Worm (Caenorhabditis elegans) whole organism, late embryonic: ENCODE measurements around the gene cnx-1.

Experiments used
- C38D4.7 ChIP-seq: fragments of 200-800 bp; sonication (Bioruptor generic); optimal IDR thresholded peaks from 2 replicates; lab custom pipeline; 2018; ENCODE audit warnings: mild to moderate bottlenecking, missing genetic modification characterization, moderate library complexity, missing compliant biosample characterization
- K09A11.1 ChIP-seq: sonication (generic microtip); optimal IDR thresholded peaks from 2 replicates; lab custom pipeline; 2017; ENCODE audit warnings: antibody characterized with exemption, mild to moderate bottlenecking, missing genetic modification characterization, missing compliant biosample characterization; ENCODE audit not compliant: insufficient read depth
- Y22D7AL.16 ChIP-seq: sonication (generic microtip); optimal IDR thresholded peaks from 2 replicates; lab custom pipeline; 2016; ENCODE audit warnings: missing genetic modification characterization, missing compliant biosample characterization
- ama-1 ChIP-seq: fragments of 150-350 bp; optimal IDR thresholded peaks from 2 replicates; lab custom pipeline; 2014
- ceh-14 ChIP-seq: sonication (generic microtip); optimal IDR thresholded peaks from 2 replicates; lab custom pipeline; 2016; ENCODE audit warnings: missing genotype, missing genetic modification characterization, missing compliant biosample characterization
- ceh-18 ChIP-seq: sonication (generic microtip); optimal IDR thresholded peaks from 2 replicates; lab custom pipeline; 2016; ENCODE audit warnings: missing genetic modification characterization, missing compliant biosample characterization
- ceh-19 ChIP-seq: fragments of 200-800 bp; sonication (Bioruptor generic); optimal IDR thresholded peaks from 2 replicates; lab custom pipeline; 2018; ENCODE audit warnings: mild to moderate bottlenecking, missing genetic modification characterization, missing compliant biosample characterization
- ceh-30 ChIP-seq: fragments of 150-350 bp; optimal IDR thresholded peaks from 2 replicates; lab custom pipeline; 2014; ENCODE audit warnings: missing biosample characterization, missing genetic modification characterization
- ceh-31 ChIP-seq: sonication (generic microtip); optimal IDR thresholded peaks from 2 replicates; lab custom pipeline; 2016; ENCODE audit warnings: missing genetic modification characterization, missing compliant biosample characterization
- ceh-34 ChIP-seq: sonication (generic microtip); optimal IDR thresholded peaks from 2 replicates; lab custom pipeline; 2016; ENCODE audit warnings: mild to moderate bottlenecking, missing genetic modification characterization, missing compliant biosample characterization
- ceh-48 ChIP-seq: sonication (generic microtip); optimal IDR thresholded peaks from 2 replicates; lab custom pipeline; 2016; ENCODE audit warnings: missing genetic modification characterization, inconsistent platforms, missing compliant biosample characterization
- che-1 ChIP-seq: sonication (generic microtip); optimal IDR thresholded peaks from 2 replicates; lab custom pipeline; 2016; ENCODE audit warnings: mild to moderate bottlenecking, missing genetic modification characterization, missing compliant biosample characterization
- dve-1 ChIP-seq: sonication (generic microtip); optimal IDR thresholded peaks from 2 replicates; lab custom pipeline; 2017; ENCODE audit warnings: antibody characterized with exemption, mild to moderate bottlenecking, missing genetic modification characterization, missing compliant biosample characterization
- ets-4 ChIP-seq: sonication (generic microtip); optimal IDR thresholded peaks from 2 replicates; lab custom pipeline; 2016; ENCODE audit warnings: missing genetic modification characterization, missing compliant biosample characterization
- gmeb-2 ChIP-seq: sonication (generic microtip); optimal IDR thresholded peaks from 2 replicates; lab custom pipeline; 2016; ENCODE audit warnings: missing genetic modification characterization, inconsistent platforms, missing compliant biosample characterization
- hlh-13 ChIP-seq: fragments of 200-800 bp; sonication (Bioruptor generic); optimal IDR thresholded peaks from 2 replicates; lab custom pipeline; 2018; ENCODE audit warnings: mild to moderate bottlenecking, missing genetic modification characterization, missing compliant biosample characterization
- hlh-15 ChIP-seq: sonication (generic microtip); optimal IDR thresholded peaks from 2 replicates; lab custom pipeline; 2016; ENCODE audit warnings: missing genetic modification characterization, missing compliant biosample characterization
- hlh-30 ChIP-seq: sonication (generic microtip); optimal IDR thresholded peaks from 2 replicates; lab custom pipeline; 2017; ENCODE audit warnings: antibody characterized with exemption, missing genetic modification characterization, missing compliant biosample characterization; ENCODE audit not compliant: insufficient read depth
- hlh-6 ChIP-seq: sonication (generic microtip); optimal IDR thresholded peaks from 2 replicates; lab custom pipeline; 2016; ENCODE audit warnings: missing genotype, missing genetic modification characterization, missing compliant biosample characterization
- hlh-8 ChIP-seq: sonication (generic microtip); optimal IDR thresholded peaks from 2 replicates; lab custom pipeline; 2016; ENCODE audit warnings: missing genotype, missing genetic modification characterization, missing compliant biosample characterization
- lim-6 ChIP-seq: sonication (generic microtip); optimal IDR thresholded peaks from 2 replicates; lab custom pipeline; 2016; ENCODE audit warnings: missing genetic modification characterization, missing compliant biosample characterization
- lin-11 ChIP-seq: fragments of 200-800 bp; sonication (Bioruptor generic); optimal IDR thresholded peaks from 2 replicates; lab custom pipeline; 2018; ENCODE audit warnings: mild to moderate bottlenecking, missing genetic modification characterization, missing compliant biosample characterization
- madf-2 ChIP-seq: sonication (generic microtip); optimal IDR thresholded peaks from 2 replicates; lab custom pipeline; 2017; ENCODE audit warnings: missing genetic modification characterization, missing compliant biosample characterization
- mec-3 ChIP-seq: sonication (generic microtip); optimal IDR thresholded peaks from 2 replicates; lab custom pipeline; 2016; ENCODE audit warnings: borderline replicate concordance, missing genetic modification characterization, missing compliant biosample characterization
- nfya-1 ChIP-seq: sonication (generic microtip); optimal IDR thresholded peaks from 2 replicates; lab custom pipeline; 2017; ENCODE audit warnings: missing genetic modification characterization, mild to moderate bottlenecking, missing compliant biosample characterization, antibody characterized with exemption, moderate library complexity
- nhr-232 ChIP-seq: sonication (generic microtip); optimal IDR thresholded peaks from 2 replicates; lab custom pipeline; 2016; ENCODE audit warnings: missing genetic modification characterization, missing compliant biosample characterization
- npax-4 ChIP-seq: sonication (generic microtip); optimal IDR thresholded peaks from 2 replicates; lab custom pipeline; 2016; ENCODE audit warnings: missing genetic modification characterization, missing compliant biosample characterization
- odd-2 ChIP-seq: sonication (generic microtip); optimal IDR thresholded peaks from 2 replicates; lab custom pipeline; 2017; ENCODE audit warnings: antibody characterized with exemption, mild to moderate bottlenecking, missing genetic modification characterization, missing compliant biosample characterization
- pax-1 ChIP-seq: fragments of 150-350 bp; optimal IDR thresholded peaks from 2 replicates; lab custom pipeline; 2014; ENCODE audit warnings: missing biosample characterization, missing genetic modification characterization
- pha-2 ChIP-seq: sonication (generic microtip); optimal IDR thresholded peaks from 2 replicates; lab custom pipeline; 2017; ENCODE audit warnings: mild to moderate bottlenecking, missing genetic modification characterization, missing compliant biosample characterization
- pha-4 ChIP-seq: fragments of 150-350 bp; optimal IDR thresholded peaks from 2 replicates; lab custom pipeline; 2018; ENCODE audit warnings: missing biosample characterization, missing genetic modification reagents, missing genetic modification characterization
- pros-1 ChIP-seq: fragments of 150-350 bp; optimal IDR thresholded peaks from 2 replicates; lab custom pipeline; 2014; ENCODE audit warnings: missing biosample characterization, missing genetic modification reagents, missing genetic modification characterization
- ref-2 ChIP-seq: sonication (generic microtip); optimal IDR thresholded peaks from 2 replicates; lab custom pipeline; 2016; ENCODE audit warnings: missing genetic modification characterization, missing compliant biosample characterization
- sox-2 ChIP-seq: fragments of 200-800 bp; sonication (Bioruptor generic); IDR thresholded peaks from 2 replicates; pipeline ENCODE4 v1.3.6; 2022; ENCODE audit warnings: missing genetic modification reagents, missing genetic modification characterization, missing compliant biosample characterization
- sox-4 ChIP-seq: sonication (generic microtip); optimal IDR thresholded peaks from 2 replicates; lab custom pipeline; 2017; ENCODE audit warnings: mild to moderate bottlenecking, missing genetic modification characterization, inconsistent platforms, missing compliant biosample characterization
- syd-9 ChIP-seq: sonication (generic microtip); optimal IDR thresholded peaks from 2 replicates; lab custom pipeline; 2016; ENCODE audit warnings: mild to moderate bottlenecking, missing genetic modification characterization, moderate library complexity, missing compliant biosample characterization
- tbx-2 ChIP-seq: sonication (generic microtip); optimal IDR thresholded peaks from 2 replicates; lab custom pipeline; 2016; ENCODE audit warnings: missing genetic modification characterization, missing compliant biosample characterization
- tbx-7 ChIP-seq: sonication (generic microtip); optimal IDR thresholded peaks from 2 replicates; lab custom pipeline; 2016; ENCODE audit warnings: missing genotype, missing genetic modification characterization, missing compliant biosample characterization
- unc-3 ChIP-seq, 2 experiments: fragments of 200-800 bp in 1 of 2; sonication (Bioruptor generic) in 1 of 2; sonication (generic microtip) in 1 of 2; conservative IDR thresholded peaks in 1 of 2; optimal IDR thresholded peaks in 1 of 2; 2 replicates each; pipeline versions ENCODE4 v1.3.6 to Lab custom; 2016 to 2022; ENCODE audit warnings: missing compliant biosample characterization in 2 of 2, missing genetic modification characterization in 2 of 2, missing genetic modification reagents in 1 of 2
- unc-42 ChIP-seq: sonication (generic microtip); optimal IDR thresholded peaks from 2 replicates; lab custom pipeline; 2016; ENCODE audit warnings: missing genotype, missing genetic modification characterization, missing compliant biosample characterization
- unc-55 ChIP-seq: sonication (generic microtip); optimal IDR thresholded peaks from 2 replicates; lab custom pipeline; 2017; ENCODE audit warnings: missing biosample characterization, missing genetic modification reagents, missing genetic modification characterization
- unc-86 ChIP-seq: sonication (generic microtip); optimal IDR thresholded peaks from 2 replicates; lab custom pipeline; 2016; ENCODE audit warnings: missing genetic modification characterization, missing compliant biosample characterization
- zip-5 ChIP-seq: sonication (generic microtip); optimal IDR thresholded peaks from 2 replicates; lab custom pipeline; 2016; ENCODE audit warnings: missing genetic modification characterization, missing compliant biosample characterization

The cnx-1 gene

DNA sequence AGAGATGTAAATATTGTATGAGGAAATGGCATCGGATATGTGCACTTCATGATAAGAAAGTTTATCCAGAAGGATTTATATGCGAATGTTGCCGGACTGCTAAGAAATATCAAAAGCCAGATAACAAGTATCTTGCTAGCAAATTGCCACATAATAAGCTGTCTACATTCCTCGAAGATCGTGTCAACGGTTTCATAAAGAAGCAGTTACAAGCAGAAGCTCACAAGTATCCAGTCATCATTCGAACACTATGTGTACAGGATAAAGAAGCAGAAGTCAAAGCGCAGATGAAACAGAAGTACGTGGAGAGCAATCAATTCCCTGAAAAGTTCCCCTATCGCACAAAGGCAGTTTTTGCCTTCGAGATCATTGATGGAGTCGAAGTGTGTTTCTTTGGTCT is 46.3 kb downstream of the cnx-1 start:
- TF ChIP-seq hlh-6 (tag; lab: Kevin White, UChicago), result no peak
- no peak for TF ChIP-seq unc-86 (tag; lab: Kevin White, UChicago)
- TF ChIP-seq ceh-19 (GFP tag; lab: Kevin White, UChicago), result no peak
- TF ChIP-seq pha-2, result no peak
- no peak for TF ChIP-seq nhr-232 (tag; lab: Kevin White, UChicago)
- no peak for TF ChIP-seq K09A11.1 (tag; lab: Kevin White, UChicago)
- no peak for TF ChIP-seq ceh-18 (tag; lab: Kevin White, UChicago)

DNA sequence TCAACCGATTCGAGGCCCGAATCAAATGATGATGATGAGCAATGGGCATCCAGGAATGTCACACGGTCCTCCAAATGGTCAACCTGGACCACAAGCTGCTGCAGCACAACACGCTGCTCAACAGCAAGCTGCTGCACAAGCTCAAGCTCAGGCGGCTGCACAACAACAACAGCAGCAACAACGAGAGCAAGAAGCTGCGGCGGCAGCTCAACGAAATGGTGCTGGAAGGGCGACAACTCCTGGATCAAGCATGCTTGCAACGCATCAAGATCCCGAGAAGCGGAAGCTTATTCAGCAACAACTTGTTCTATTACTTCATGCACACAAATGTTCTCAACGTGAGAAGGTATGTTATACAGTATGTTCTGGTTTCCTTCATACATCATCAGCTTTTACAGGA is 48.9 kb downstream of the cnx-1 start:
- no peak for TF ChIP-seq hlh-6 (tag; lab: Kevin White, UChicago)
- TF ChIP-seq hlh-30 (tag; lab: Kevin White, UChicago), result no peak
- TF ChIP-seq unc-3 (GFP tag; conservative IDR thresholded peaks at IDR 0.05; lab: Robert Waterston, UW), result no peak
- no peak for TF ChIP-seq unc-3 (tag; optimal IDR thresholded peaks at IDR 0.05; lab: Kevin White, UChicago)
- no peak for TF ChIP-seq ceh-31 (tag; lab: Kevin White, UChicago)
- TF ChIP-seq lin-11, result no peak
- TF ChIP-seq sox-2, result no peak
- TF ChIP-seq ets-4 (tag; lab: Kevin White, UChicago), result no peak
- TF ChIP-seq sox-4, result no peak
- no peak for TF ChIP-seq unc-42 (tag; lab: Kevin White, UChicago)
- TF ChIP-seq pha-4 (tag; lab: Kevin White, UChicago), result no peak
- TF ChIP-seq mec-3, result no peak
- no peak for TF ChIP-seq pha-2
- no peak for TF ChIP-seq ceh-14 (tag; lab: Kevin White, UChicago)
- TF ChIP-seq lim-6 (tag; lab: Kevin White, UChicago), result no peak
- TF ChIP-seq ceh-48, result no peak
- TF ChIP-seq hlh-13 (GFP tag; lab: Kevin White, UChicago), result no peak
- no peak for TF ChIP-seq syd-9 (tag; lab: Kevin White, UChicago)
- TF ChIP-seq odd-2, result no peak
- TF ChIP-seq pros-1 (tag; lab: Kevin White, UChicago), result no peak
- TF ChIP-seq Y22D7AL.16, result no peak

DNA sequence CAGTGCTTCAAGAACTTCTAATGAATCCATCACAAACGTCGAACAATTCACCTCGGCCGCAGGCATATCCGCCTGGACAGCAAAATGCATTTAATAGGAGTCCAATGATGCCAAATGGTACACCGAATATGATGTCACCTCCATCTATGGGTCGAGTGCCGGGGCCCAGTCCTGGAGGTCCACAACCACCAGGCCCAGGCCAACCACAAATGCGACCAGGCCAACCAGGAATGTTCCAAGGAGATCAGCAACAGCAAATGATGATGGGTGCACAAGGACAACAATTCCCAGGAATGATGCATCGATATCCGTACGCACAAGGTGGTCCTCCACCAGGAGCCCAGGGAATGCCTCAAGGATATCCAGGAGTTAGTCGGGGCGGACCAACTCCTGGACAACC is 49.8 kb downstream of the cnx-1 start:
- TF ChIP-seq mec-3, result peak; percentile 37
- TF ChIP-seq ref-2 (tag; lab: Kevin White, UChicago), result peak; percentile 43
- TF ChIP-seq K09A11.1 (tag; lab: Kevin White, UChicago), result no peak

DNA sequence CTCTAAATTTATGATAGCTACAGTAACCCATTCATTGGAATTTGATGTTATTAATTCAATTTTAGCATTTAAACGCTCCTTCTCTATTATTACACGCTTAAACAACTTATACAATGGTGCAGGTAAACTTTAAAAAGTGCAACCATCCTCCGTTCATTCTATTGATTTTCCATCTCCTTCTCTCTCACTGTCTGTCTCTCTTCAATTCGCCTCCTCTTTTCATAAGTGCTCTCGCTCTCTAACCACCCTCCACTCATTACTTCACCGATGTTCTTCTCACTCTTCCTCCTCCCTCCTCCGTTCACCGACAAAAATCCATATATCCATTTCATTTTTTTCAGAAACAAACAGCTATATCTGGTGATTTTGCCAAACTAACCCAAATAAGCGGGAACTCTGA is 50.8 kb downstream of the cnx-1 start, which contains the start of gene cbp-1:
TSS of gene cbp-1 (plus strand) at position 335 of the 400 bp plus-strand sequence.
- TF ChIP-seq ceh-30 (tag; lab: Kevin White, UChicago), result no peak
- TF ChIP-seq lin-11, result no peak
- no peak for TF ChIP-seq zip-5 (tag; lab: Kevin White, UChicago)
- TF ChIP-seq nfya-1 (tag; lab: Kevin White, UChicago), result peak; percentile 57
- TF ChIP-seq unc-55 (GFP tag; lab: Kevin White, UChicago), result peak; percentile 32
- peak; percentile 86 for TF ChIP-seq ceh-48
- peak; percentile 13 for TF ChIP-seq pax-1 (tag; lab: Kevin White, UChicago)
- TF ChIP-seq unc-3 (GFP tag; conservative IDR thresholded peaks at IDR 0.05; lab: Robert Waterston, UW), result no peak
- no peak for TF ChIP-seq unc-3 (tag; optimal IDR thresholded peaks at IDR 0.05; lab: Kevin White, UChicago)
- TF ChIP-seq ceh-31 (tag; lab: Kevin White, UChicago), result peak; percentile 41
- TF ChIP-seq nhr-232 (tag; lab: Kevin White, UChicago), result no peak
- no peak for TF ChIP-seq madf-2 (tag; lab: Kevin White, UChicago)
- TF ChIP-seq syd-9 (tag; lab: Kevin White, UChicago), result no peak

DNA sequence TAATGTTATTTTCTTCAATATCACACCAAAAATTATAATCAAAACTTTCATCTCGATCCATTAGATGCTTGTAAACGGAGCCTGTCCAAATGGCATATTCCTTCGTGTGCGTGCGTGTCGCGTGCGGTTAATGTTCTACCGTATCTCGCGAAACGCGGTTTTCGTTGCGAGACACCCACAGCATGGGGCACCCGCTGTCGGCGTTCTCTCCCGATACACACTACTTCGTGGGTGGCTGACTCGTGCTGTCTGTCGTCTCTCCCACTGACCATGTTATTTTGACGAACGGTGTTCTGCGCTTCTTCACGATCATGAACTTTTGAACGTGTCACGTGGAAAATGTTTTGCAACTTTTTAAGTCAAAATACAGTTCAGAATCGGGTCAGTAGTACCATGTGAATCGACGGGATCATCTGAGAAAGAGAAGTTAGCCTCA is 51.5 kb downstream of the cnx-1 start:
- TF ChIP-seq tbx-2 (tag; lab: Kevin White, UChicago) (peak; percentile 92), ama-1 (lab: Kevin White, UChicago) (peak; percentile 96), hlh-6 (tag; lab: Kevin White, UChicago) (no peak), dve-1 (tag; lab: Kevin White, UChicago) (peak; percentile 90), npax-4 (tag; lab: Kevin White, UChicago) (no peak), pha-4 (tag; lab: Kevin White, UChicago) (no peak), gmeb-2 (tag; lab: Kevin White, UChicago) (peak; percentile 65), ceh-34 (tag; lab: Kevin White, UChicago) (peak; percentile 93), che-1 (tag; lab: Kevin White, UChicago) (peak; percentile 56), C38D4.7 (GFP tag; lab: Kevin White, UChicago) (peak; percentile 66), unc-55 (GFP tag; lab: Kevin White, UChicago) (peak; percentile 70), hlh-8 (peak; percentile 50), ceh-18 (tag; lab: Kevin White, UChicago) (peak; percentile 93), hlh-30 (tag; lab: Kevin White, UChicago) (peak; percentile 96), pros-1 (tag; lab: Kevin White, UChicago) (peak; percentile 92), tbx-7 (tag; lab: Kevin White, UChicago) (peak; percentile 59), hlh-15 (tag; lab: Kevin White, UChicago) (no peak), unc-42 (tag; lab: Kevin White, UChicago) (peak; percentile 82)
